Worm (Caenorhabditis elegans): ENCODE measurements around the gene B0547.2.

ce11 chrIV:5653649-5654048, 7.8 kb downstream of the B0547.2 start, which contains the start of gene clec-178:
- TF ChIP-seq pha-4 (tag; optimal IDR thresholded peaks at IDR 0.05) (no peak), mep-1 (tag; optimal IDR thresholded peaks at IDR 0.05) (no peak), lin-13 (tag; optimal IDR thresholded peaks at IDR 0.05) (no peak), sem-2 (GFP tag; optimal IDR thresholded peaks at IDR 0.05) (no peak), elt-1 (tag; optimal IDR thresholded peaks at IDR 0.05; ENCODE audit: borderline replicate concordance, insufficient read depth) (no peak), blmp-1 (tag; optimal IDR thresholded peaks at IDR 0.05) (no peak)
